Worm (Caenorhabditis elegans): ENCODE data around the gene lact-7.
A peak's percentile ranks its signal among the peaks of the same experiment; 100 is the strongest.

The lact-7 gene

ce11 chrX:11752289-11752688 lies 6.6 kb upstream of the lact-7 start:
- TF ChIP-seq nhr-232 (tag; optimal IDR thresholded peaks at IDR 0.05), result no peak
- no peak for TF ChIP-seq ahr-1 (tag; optimal IDR thresholded peaks at IDR 0.05)
- no peak for TF ChIP-seq eyg-1 (tag; optimal IDR thresholded peaks at IDR 0.05)
- TF ChIP-seq ceh-19 (GFP tag; optimal IDR thresholded peaks at IDR 0.05), result no peak
- no peak for TF ChIP-seq sox-2 (GFP tag; IDR thresholded peaks at IDR 0.05)
- no peak for TF ChIP-seq ceh-6 (GFP tag; optimal IDR thresholded peaks at IDR 0.05)
- no peak for TF ChIP-seq pat-9 (tag; optimal IDR thresholded peaks at IDR 0.05)
- TF ChIP-seq ceh-31 (tag; optimal IDR thresholded peaks at IDR 0.05), result no peak
- no peak for TF ChIP-seq npax-4 (tag; optimal IDR thresholded peaks at IDR 0.05)
- no peak for TF ChIP-seq elt-2 (tag; optimal IDR thresholded peaks at IDR 0.05)

ce11 chrX:11753155-11753554 lies 5.8 kb upstream of the lact-7 start:
- TF ChIP-seq ttx-3 (tag; optimal IDR thresholded peaks at IDR 0.05) (peak; percentile 6), npax-4 (tag; optimal IDR thresholded peaks at IDR 0.05) (no peak)

ce11 chrX:11757666-11758065 lies 1.2 kb upstream of the lact-7 start:
- TF ChIP-seq ceh-30 (tag; optimal IDR thresholded peaks at IDR 0.05) (no peak), fkh-10 (GFP tag; optimal IDR thresholded peaks at IDR 0.05) (no peak), ceh-48 (tag; optimal IDR thresholded peaks at IDR 0.05) (peak; percentile 63), ref-2 (tag; optimal IDR thresholded peaks at IDR 0.05) (peak; percentile 67), pha-2 (tag; optimal IDR thresholded peaks at IDR 0.05) (peak; percentile 75), fkh-6 (tag; optimal IDR thresholded peaks at IDR 0.05) (peak; percentile 78), pha-4 (tag; optimal IDR thresholded peaks at IDR 0.05) (no peak), elt-2 (tag; optimal IDR thresholded peaks at IDR 0.05) (peak; percentile 78), odd-2 (tag; optimal IDR thresholded peaks at IDR 0.05) (peak; percentile 36), ahr-1 (tag; optimal IDR thresholded peaks at IDR 0.05) (peak; percentile 49), nhr-11 (tag; optimal IDR thresholded peaks at IDR 0.05) (no peak), ama-1 (optimal IDR thresholded peaks at IDR 0.05) (no peak), unc-86 (tag; optimal IDR thresholded peaks at IDR 0.05) (peak; percentile 80), sox-4 (tag; optimal IDR thresholded peaks at IDR 0.05) (peak; percentile 74), lim-6 (tag; optimal IDR thresholded peaks at IDR 0.05) (peak; percentile 7), ceh-22 (tag; optimal IDR thresholded peaks at IDR 0.05) (no peak), Y22D7AL.16 (tag; optimal IDR thresholded peaks at IDR 0.05) (peak; percentile 65), ceh-24 (tag; optimal IDR thresholded peaks at IDR 0.05) (peak; percentile 36), madf-2 (tag; optimal IDR thresholded peaks at IDR 0.05) (peak; percentile 73), zip-5 (tag; optimal IDR thresholded peaks at IDR 0.05) (peak; percentile 60), C38D4.7 (GFP tag; optimal IDR thresholded peaks at IDR 0.05) (peak; percentile 76), ttx-3 (tag; optimal IDR thresholded peaks at IDR 0.05) (peak; percentile 99), ceh-31 (tag; optimal IDR thresholded peaks at IDR 0.05) (peak; percentile 72), T23F11.4 (GFP tag; optimal IDR thresholded peaks at IDR 0.05) (peak; percentile 70), lin-11 (tag; optimal IDR thresholded peaks at IDR 0.05) (peak; percentile 71), pax-1 (tag; optimal IDR thresholded peaks at IDR 0.05) (no peak), hlh-8 (tag; optimal IDR thresholded peaks at IDR 0.05) (peak; percentile 14), ztf-16 (tag; optimal IDR thresholded peaks at IDR 0.05) (peak; percentile 75), npax-4 (tag; optimal IDR thresholded peaks at IDR 0.05) (peak; percentile 37), ceh-9 (tag; optimal IDR thresholded peaks at IDR 0.05) (peak; percentile 31), nhr-232 (tag; optimal IDR thresholded peaks at IDR 0.05) (peak; percentile 67), che-1 (tag; optimal IDR thresholded peaks at IDR 0.05) (peak; percentile 82), ceh-14 (tag; optimal IDR thresholded peaks at IDR 0.05) (peak; percentile 54), eyg-1 (tag; optimal IDR thresholded peaks at IDR 0.05) (peak; percentile 57), C08G9.2 (tag; optimal IDR thresholded peaks at IDR 0.05) (peak; percentile 74), ceh-45 (GFP tag; IDR thresholded peaks at IDR 0.05) (no peak), ceh-34 (tag; optimal IDR thresholded peaks at IDR 0.05) (peak; percentile 80), gmeb-2 (tag; optimal IDR thresholded peaks at IDR 0.05) (peak; percentile 70), ceh-19 (GFP tag; optimal IDR thresholded peaks at IDR 0.05) (peak; percentile 75), F13H6.1 (tag; optimal IDR thresholded peaks at IDR 0.05) (peak; percentile 62), dmd-4 (tag; optimal IDR thresholded peaks at IDR 0.05; ENCODE audit: borderline replicate concordance) (peak; percentile 75), rnt-1 (tag; optimal IDR thresholded peaks at IDR 0.05) (peak; percentile 67), sdc-2 (tag; optimal IDR thresholded peaks at IDR 0.05) (peak; percentile 84), dve-1 (tag; optimal IDR thresholded peaks at IDR 0.05) (peak; percentile 44), pqm-1 (tag; optimal IDR thresholded peaks at IDR 0.05) (no peak), pros-1 (tag; optimal IDR thresholded peaks at IDR 0.05) (no peak)
